Worm (Caenorhabditis elegans): ENCODE results near the gene H06I04.3.

- no peak for TF ChIP-seq tbx-2 (tag; optimal IDR thresholded peaks at IDR 0.05)
- no peak for TF ChIP-seq snpc-4 (tag; optimal IDR thresholded peaks at IDR 0.05)
- no peak for TF ChIP-seq mdl-1 (tag; optimal IDR thresholded peaks at IDR 0.05)
- TF ChIP-seq lin-14 (GFP tag; optimal IDR thresholded peaks at IDR 0.05) = no peak
- no peak for TF ChIP-seq nhr-237 (tag; optimal IDR thresholded peaks at IDR 0.05)
- no peak for TF ChIP-seq unc-130 (tag; optimal IDR thresholded peaks at IDR 0.05)
- TF ChIP-seq dpl-1 (GFP tag; optimal IDR thresholded peaks at IDR 0.05) = no peak
- no peak for TF ChIP-seq swsn-7 (tag; optimal IDR thresholded peaks at IDR 0.05)
- TF ChIP-seq ztf-4 (tag; optimal IDR thresholded peaks at IDR 0.05) = no peak
- TF ChIP-seq fos-1 (tag; optimal IDR thresholded peaks at IDR 0.05) = no peak
- no peak for TF ChIP-seq elt-3 (tag; optimal IDR thresholded peaks at IDR 0.05)
- TF ChIP-seq lin-35 (GFP tag; optimal IDR thresholded peaks at IDR 0.05) = no peak
- TF ChIP-seq nhr-77 (tag; optimal IDR thresholded peaks at IDR 0.05) = no peak
Measured at ce11 chrIII:3026679-3027078, 43.6 kb upstream of the H06I04.3 start.

Measured in whole organism, L1 larva.